Worm (Caenorhabditis elegans) whole organism, early embryonic: ENCODE measurements around the gene ZK666.14.

Source experiments
- B0310.2 ChIP-seq: sonication (generic microtip); optimal IDR thresholded peaks from 2 replicates; lab custom pipeline; 2016; ENCODE audit warnings: mild to moderate bottlenecking, missing genetic modification characterization, missing compliant biosample characterization
- F13C5.2 ChIP-seq: sonication (generic microtip); optimal IDR thresholded peaks from 2 replicates; lab custom pipeline; 2017; ENCODE audit warnings: mild to moderate bottlenecking, missing genetic modification characterization, inconsistent platforms, missing compliant biosample characterization
- ama-1 ChIP-seq: fragments of 150-350 bp; optimal IDR thresholded peaks from 2 replicates; lab custom pipeline; 2014
- ceh-13 ChIP-seq: fragments of 200-800 bp; sonication (Bioruptor generic); optimal IDR thresholded peaks from 2 replicates; lab custom pipeline; 2018; ENCODE audit warnings: mild to moderate bottlenecking, missing genetic modification characterization, missing compliant biosample characterization
- ceh-36 ChIP-seq: sonication (generic microtip); optimal IDR thresholded peaks from 2 replicates; lab custom pipeline; 2016; ENCODE audit warnings: missing genetic modification characterization, inconsistent platforms, missing compliant biosample characterization
- flt-1 ChIP-seq: fragments of 200-800 bp; sonication (Bioruptor generic); IDR thresholded peaks from 2 replicates; pipeline ENCODE4 v1.3.6; 2022; ENCODE audit warnings: missing genetic modification characterization, missing compliant biosample characterization
- hmbx-1 ChIP-seq: sonication (generic microtip); optimal IDR thresholded peaks from 2 replicates; lab custom pipeline; 2016; ENCODE audit warnings: mild to moderate bottlenecking, missing genetic modification characterization, missing compliant biosample characterization
- hmg-4 ChIP-seq: fragments of 200-800 bp; sonication (Bioruptor generic); optimal IDR thresholded peaks from 2 replicates; lab custom pipeline; 2018; ENCODE audit warnings: mild to moderate bottlenecking, missing genetic modification characterization, missing compliant biosample characterization
- scrt-1 ChIP-seq: fragments of 200-800 bp; sonication (Bioruptor generic); IDR thresholded peaks from 2 replicates; pipeline ENCODE4 v1.3.6; 2022; ENCODE audit warnings: missing genetic modification characterization, missing compliant biosample characterization
- tbx-11 ChIP-seq: fragments of 200-800 bp; sonication (Bioruptor generic); IDR thresholded peaks from 2 replicates; pipeline ENCODE4 v1.3.6; 2022; ENCODE audit warnings: missing genetic modification characterization, missing compliant biosample characterization
- tra-4 ChIP-seq: sonication (generic microtip); optimal IDR thresholded peaks from 2 replicates; lab custom pipeline; 2017; ENCODE audit warnings: missing genetic modification characterization, missing compliant biosample characterization

ce11 chrII:10446300-10446699 is 48.3 kb upstream of the ZK666.14 start:
- TF ChIP-seq ama-1 (lab: Kevin White, UChicago) (no peak), hmbx-1 (tag; lab: Kevin White, UChicago) (no peak), B0310.2 (tag; lab: Kevin White, UChicago) (no peak), ceh-36 (no peak), hmg-4 (no peak), flt-1 (GFP tag; lab: Robert Waterston, UW) (no peak), ceh-13 (GFP tag; lab: Kevin White, UChicago) (no peak), tra-4 (no peak), tbx-11 (GFP tag; lab: Robert Waterston, UW) (no peak), F13C5.2 (tag; lab: Kevin White, UChicago) (no peak), scrt-1 (GFP tag; lab: Robert Waterston, UW) (no peak)
